Worm (Caenorhabditis elegans): Measurements from ENCODE around the gene pnn-1.

pnn-1 gene

ce11 chrV:12997422-12997821 is 26.5 kb downstream of the pnn-1 start, which contains the start of gene far-3:
far-3 (minus strand) TSS chrV:12997522.
- TF ChIP-seq lir-1 (GFP tag; conservative IDR thresholded peaks at IDR 0.05) (no peak), egl-18 (GFP tag; IDR thresholded peaks at IDR 0.05) (no peak)

DNA sequence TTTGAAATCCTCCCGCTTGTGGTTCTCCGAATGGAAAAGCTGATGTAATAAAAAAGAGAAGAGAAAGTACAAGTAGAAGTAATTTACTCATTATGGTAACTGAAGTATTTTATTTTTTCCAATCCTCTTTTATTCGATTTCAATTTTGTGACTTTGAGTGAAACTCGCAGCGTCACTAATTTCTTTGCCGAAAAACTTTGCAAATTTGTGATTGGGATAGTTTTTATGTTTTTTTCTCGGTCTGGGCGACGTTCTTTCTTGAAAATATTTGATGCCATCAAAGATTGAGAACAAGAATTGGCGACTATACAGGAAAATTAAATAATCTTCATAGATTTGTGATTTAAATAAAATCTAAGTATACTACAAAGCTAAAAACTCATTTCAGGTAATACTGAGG is 28.6 kb downstream of the pnn-1 start, which contains the start of gene far-4:
far-4 (minus strand) TSS at position 101 of the 400 bp plus-strand sequence.
- TF ChIP-seq aptf-3 (GFP tag; IDR thresholded peaks at IDR 0.05) (no peak), gei-17 (GFP tag; optimal IDR thresholded peaks at IDR 0.05) (no peak), die-1 (tag; optimal IDR thresholded peaks at IDR 0.05) (no peak), Y53F4B.3 (GFP tag; IDR thresholded peaks at IDR 0.05) (no peak), ztf-3 (GFP tag; optimal IDR thresholded peaks at IDR 0.05) (no peak)

- peak; percentile 83 for TF ChIP-seq snpc-3.4 (tag; optimal IDR thresholded peaks at IDR 0.05)
- TF ChIP-seq attf-3 (GFP tag; conservative IDR thresholded peaks at IDR 0.05), result peak; percentile 34; the same call in 1 of the 2 replicates
- peak; percentile 91 for TF ChIP-seq dpl-1 (GFP tag; optimal IDR thresholded peaks at IDR 0.05)
- TF ChIP-seq zfh-2 (GFP tag; conservative IDR thresholded peaks at IDR 0.05), result no peak
- no peak for TF ChIP-seq nfyb-1 (GFP tag; IDR thresholded peaks at IDR 0.05)
- peak; percentile 92 for TF ChIP-seq D2030.7 (GFP tag; IDR thresholded peaks at IDR 0.05)
- TF ChIP-seq tlf-1 (GFP tag; optimal IDR thresholded peaks at IDR 0.05), result peak; percentile 12
- TF ChIP-seq pbrm-1 (GFP tag; IDR thresholded peaks at IDR 0.05), result peak; percentile 35; the same call in 1 of the 2 replicates
- TF ChIP-seq fkh-3 (tag; optimal IDR thresholded peaks at IDR 0.05), result no peak
- TF ChIP-seq let-526 (GFP tag; IDR thresholded peaks at IDR 0.05), result no peak
- peak; percentile 54; the same call in 1 of the 2 replicates for TF ChIP-seq rcor-1 (GFP tag; IDR thresholded peaks at IDR 0.05)
- no peak for TF ChIP-seq nhr-179 (tag; optimal IDR thresholded peaks at IDR 0.05)
- TF ChIP-seq ceh-58 (GFP tag; IDR thresholded peaks at IDR 0.05), result no peak
- TF ChIP-seq snpc-1.1 (tag; optimal IDR thresholded peaks at IDR 0.05; ENCODE audit: insufficient read depth), result peak; percentile 37
- peak; percentile 12 for TF ChIP-seq unc-130 (GFP tag; optimal IDR thresholded peaks at IDR 0.05)
- no peak for TF ChIP-seq Y79H2A.3 (GFP tag; conservative IDR thresholded peaks at IDR 0.05)
- peak; percentile 92 for TF ChIP-seq xnd-1 (tag; optimal IDR thresholded peaks at IDR 0.05)
- TF ChIP-seq sdz-38 (tag; optimal IDR thresholded peaks at IDR 0.05), result no peak
- TF ChIP-seq snpc-4 (GFP tag; optimal IDR thresholded peaks at IDR 0.05), result no peak
- peak in 1 of 4 experiments; percentile 55 for TF ChIP-seq snpc-4 (tag; optimal IDR thresholded peaks at IDR 0.05)
- TF ChIP-seq lsl-1 (GFP tag; optimal IDR thresholded peaks at IDR 0.05), result peak; percentile 99
- TF ChIP-seq C17E4.6 (GFP tag; IDR thresholded peaks at IDR 0.05), result no peak
- peak; percentile 63 for TF ChIP-seq him-1 (tag; optimal IDR thresholded peaks at IDR 0.05)
- peak; percentile 92 for TF ChIP-seq F33H1.4 (GFP tag; IDR thresholded peaks at IDR 0.05)
- TF ChIP-seq K11D2.4 (GFP tag; IDR thresholded peaks at IDR 0.05), result no peak
- TF ChIP-seq efl-1 (GFP tag; optimal IDR thresholded peaks at IDR 0.05), result peak; percentile 95
- peak; percentile 95 for TF ChIP-seq madf-8 (GFP tag; conservative IDR thresholded peaks at IDR 0.05)
- TF ChIP-seq B0019.2 (GFP tag; conservative IDR thresholded peaks at IDR 0.05), result peak; percentile 66
- no peak for TF ChIP-seq ztf-28 (GFP tag; IDR thresholded peaks at IDR 0.05)
- TF ChIP-seq hmg-1.2 (GFP tag; IDR thresholded peaks at IDR 0.05), result peak; percentile 29; the same call in 1 of the 2 replicates
- no peak for TF ChIP-seq rpc-1 (optimal IDR thresholded peaks at IDR 0.05)
- peak; percentile 4 for TF ChIP-seq rpc-1 (tag; optimal IDR thresholded peaks at IDR 0.05)
- TF ChIP-seq F52B5.7 (tag; optimal IDR thresholded peaks at IDR 0.05), result no peak
- no peak for TF ChIP-seq T26A5.8 (tag; optimal IDR thresholded peaks at IDR 0.05)
- peak; percentile 65 for TF ChIP-seq snpc-1.3 (tag; optimal IDR thresholded peaks at IDR 0.05; ENCODE audit: insufficient read depth)
- peak; percentile 97 for TF ChIP-seq madf-6 (GFP tag; IDR thresholded peaks at IDR 0.05)
- peak; percentile 87 for TF ChIP-seq F49E8.2 (tag; optimal IDR thresholded peaks at IDR 0.05; ENCODE audit: insufficient read depth)
- no peak for TF ChIP-seq ceh-100 (GFP tag; IDR thresholded peaks at IDR 0.05)
- TF ChIP-seq Y95B8A.8 (GFP tag; IDR thresholded peaks at IDR 0.05), result 0 out of 2 replicates have a peak, but pooled peaks have one; percentile 52
Measured at ce11 chrV:13000068-13000467, 29.2 kb downstream of the pnn-1 start.
